Fruit fly (Drosophila melanogaster) whole organism: Measurements from ENCODE around the gene Ndc1.

Experiments used
- CG8478 ChIP-seq: fragments of >200 bp; optimal IDR thresholded peaks from 2 replicates; lab custom pipeline; 2018; ENCODE audit warnings: inconsistent platforms
- Dll ChIP-seq: fragments of >200 bp; optimal IDR thresholded peaks from 2 replicates; lab custom pipeline; 2017
- EcR ChIP-seq, 2 experiments: fragments of >200 bp; optimal IDR thresholded peaks; 2 replicates each; lab custom pipeline; 2017; ENCODE audit warnings: missing biosample characterization in 2 of 2, missing genetic modification characterization in 2 of 2, missing genetic modification reagents in 2 of 2
- pan ChIP-seq: fragments of >200 bp; optimal IDR thresholded peaks from 2 replicates; lab custom pipeline; 2017
- psq ChIP-seq: fragments of >200 bp; optimal IDR thresholded peaks from 2 replicates; lab custom pipeline; 2017
- usp ChIP-seq: fragments of >200 bp; optimal IDR thresholded peaks from 2 replicates; lab custom pipeline; 2017; ENCODE audit warnings: missing biosample characterization, missing genetic modification characterization, mixed read lengths

Gene Ndc1

dm6 chr3R:23931095-23931728, 7.0 kb downstream of the Ndc1 start, which contains the start of the genes Rpt2 and CG13599:
Gene Rpt2 (minus strand): TSS chr3R:23931558.
Gene CG13599 (plus strand): TSS chr3R:23931639.
- TF ChIP-seq Dll (lab: Kevin White, UChicago) (no peak), pan (lab: Kevin White, UChicago) (no peak), psq (lab: Kevin White, UChicago) (no peak), usp (GFP tag; lab: Kevin White, UChicago) (no peak), CG8478 (lab: Kevin White, UChicago) (no peak), EcR (GFP tag; optimal IDR thresholded peaks at IDR 0.05; lab: Kevin White, UChicago) (no peak)

- no peak for TF ChIP-seq EcR (GFP tag; optimal IDR thresholded peaks at IDR 0.05; lab: Kevin White, UChicago)
- TF ChIP-seq psq (lab: Kevin White, UChicago), result no peak
- no peak for TF ChIP-seq Dll (lab: Kevin White, UChicago)
- no peak for TF ChIP-seq usp (GFP tag; lab: Kevin White, UChicago)
- no peak for TF ChIP-seq pan (lab: Kevin White, UChicago)
Measured at dm6 chr3R:23933430-23933683, 9.2 kb downstream of the Ndc1 start, which contains the start of gene RpS19b. Gene RpS19b (minus strand): TSS chr3R:23933530.

dm6 chr3R:23933684-23934575, 9.7 kb downstream of the Ndc1 start, which contains the start of gene CG5854:
Gene CG5854 (plus strand): TSS chr3R:23933912.
- TF ChIP-seq EcR (GFP tag; optimal IDR thresholded peaks at IDR 0.05; lab: Kevin White, UChicago), result no peak
- no peak for TF ChIP-seq Dll (lab: Kevin White, UChicago)
- no peak for TF ChIP-seq pan (lab: Kevin White, UChicago)
- no peak for TF ChIP-seq psq (lab: Kevin White, UChicago)
- no peak for TF ChIP-seq usp (GFP tag; lab: Kevin White, UChicago)

dm6 chr3R:23938564-23939122, 14.4 kb downstream of the Ndc1 start:
- TF ChIP-seq Dll (lab: Kevin White, UChicago) (no peak), usp (GFP tag; lab: Kevin White, UChicago) (no peak), CG8478 (lab: Kevin White, UChicago) (no peak), pan (lab: Kevin White, UChicago) (no peak), EcR (GFP tag; optimal IDR thresholded peaks at IDR 0.05; lab: Kevin White, UChicago) (no peak), psq (lab: Kevin White, UChicago) (no peak)

dm6 chr3R:23939921-23940839, 16.0 kb downstream of the Ndc1 start:
- no peak for TF ChIP-seq Dll (lab: Kevin White, UChicago)
- no peak for TF ChIP-seq pan (lab: Kevin White, UChicago)

- TF ChIP-seq EcR (GFP tag; optimal IDR thresholded peaks at IDR 0.05; lab: Kevin White, UChicago) (no peak), psq (lab: Kevin White, UChicago) (no peak), usp (GFP tag; lab: Kevin White, UChicago) (no peak), Dll (lab: Kevin White, UChicago) (no peak), CG8478 (lab: Kevin White, UChicago) (no peak), pan (lab: Kevin White, UChicago) (no peak)
Measured at dm6 chr3R:23940840-23941364, 16.7 kb downstream of the Ndc1 start.

- TF ChIP-seq CG8478 (lab: Kevin White, UChicago) (no peak), EcR (GFP tag; optimal IDR thresholded peaks at IDR 0.05; lab: Kevin White, UChicago) (no peak), pan (lab: Kevin White, UChicago) (no peak), usp (GFP tag; lab: Kevin White, UChicago) (no peak), psq (lab: Kevin White, UChicago) (no peak), Dll (lab: Kevin White, UChicago) (no peak)
Measured at dm6 chr3R:23941643-23942424, 17.6 kb downstream of the Ndc1 start.

dm6 chr3R:23942550-23942949, 18.4 kb downstream of the Ndc1 start:
- TF ChIP-seq EcR (GFP tag; optimal IDR thresholded peaks at IDR 0.05; lab: Kevin White, UChicago) (no peak), psq (lab: Kevin White, UChicago) (no peak), pan (lab: Kevin White, UChicago) (no peak), usp (GFP tag; lab: Kevin White, UChicago) (no peak), Dll (lab: Kevin White, UChicago) (no peak), CG8478 (lab: Kevin White, UChicago) (no peak)

dm6 chr3R:23942965-23943413, 18.8 kb downstream of the Ndc1 start, which contains the start of gene Gdh:
Gene Gdh (minus strand): TSS chr3R:23943101.
- TF ChIP-seq CG8478 (lab: Kevin White, UChicago), result no peak
- TF ChIP-seq pan (lab: Kevin White, UChicago), result no peak
- TF ChIP-seq Dll (lab: Kevin White, UChicago), result no peak
- no peak for TF ChIP-seq usp (GFP tag; lab: Kevin White, UChicago)
- TF ChIP-seq psq (lab: Kevin White, UChicago), result no peak
- TF ChIP-seq EcR (GFP tag; optimal IDR thresholded peaks at IDR 0.05; lab: Kevin White, UChicago), result no peak
